Worm (Caenorhabditis elegans): ENCODE measurements around the gene mbk-2.

- TF ChIP-seq nhr-48 (tag; optimal IDR thresholded peaks at IDR 0.05) = no peak
- no peak for TF ChIP-seq sdz-12 (GFP tag; optimal IDR thresholded peaks at IDR 0.05)
- TF ChIP-seq ztf-11 (tag; optimal IDR thresholded peaks at IDR 0.05) = no peak
- TF ChIP-seq ztf-7 (tag; optimal IDR thresholded peaks at IDR 0.05) = no peak
- TF ChIP-seq fkh-10 (GFP tag; optimal IDR thresholded peaks at IDR 0.05) = no peak
- TF ChIP-seq Y105C5A.15 (GFP tag; IDR thresholded peaks at IDR 0.05) = no peak
- no peak for TF ChIP-seq skn-1 (tag; optimal IDR thresholded peaks at IDR 0.05)
- no peak for TF ChIP-seq tag-97 (GFP tag; IDR thresholded peaks at IDR 0.05)
- TF ChIP-seq ceh-28 (tag; optimal IDR thresholded peaks at IDR 0.05) = no peak
- no peak for TF ChIP-seq hlh-30 (tag; optimal IDR thresholded peaks at IDR 0.05; ENCODE audit: insufficient read depth)
- no peak for TF ChIP-seq unc-130 (GFP tag; optimal IDR thresholded peaks at IDR 0.05)
- TF ChIP-seq lin-29 (GFP tag; IDR thresholded peaks at IDR 0.05) = no peak
Observed at ce11 chrIV:13080861-13081260, 71.9 kb downstream of the mbk-2 start.

All from whole organism, L4 larva.